Worm (Caenorhabditis elegans) whole organism, L3 larva: Measurements from ENCODE around the gene mes-2.

ENCODE experiments used
- R02D3.7 ChIP-seq: fragments of 150-350 bp; optimal IDR thresholded peaks from 2 replicates; lab custom pipeline; 2014; ENCODE audit warnings: missing biosample characterization, missing genetic modification characterization
- ama-1 ChIP-seq: fragments of 150-350 bp; optimal IDR thresholded peaks from 2 replicates; lab custom pipeline; 2018
- ceh-16 ChIP-seq: sonication (generic microtip); optimal IDR thresholded peaks from 2 replicates; lab custom pipeline; 2017; ENCODE audit warnings: missing biosample characterization, missing genetic modification characterization
- ceh-28 ChIP-seq: fragments of 150-350 bp; optimal IDR thresholded peaks from 2 replicates; lab custom pipeline; 2014; ENCODE audit warnings: missing biosample characterization, missing genetic modification reagents, missing genetic modification characterization
- ceh-82 ChIP-seq: fragments of 150-350 bp; optimal IDR thresholded peaks from 2 replicates; lab custom pipeline; 2014; ENCODE audit warnings: missing biosample characterization, missing genetic modification characterization
- daf-12 ChIP-seq: fragments of 150-350 bp; optimal IDR thresholded peaks from 2 replicates; lab custom pipeline; 2014; ENCODE audit warnings: missing biosample characterization, missing genetic modification reagents, missing genetic modification characterization
- egl-27 ChIP-seq: sonication (generic microtip); optimal IDR thresholded peaks from 4 replicates; lab custom pipeline; 2017; ENCODE audit warnings: missing biosample characterization, missing genetic modification reagents, missing genetic modification characterization
- egl-5 ChIP-seq: fragments of 150-350 bp; optimal IDR thresholded peaks from 2 replicates; lab custom pipeline; 2017; ENCODE audit warnings: missing biosample characterization, missing genetic modification reagents, missing genetic modification characterization, inconsistent platforms
- elt-1 ChIP-seq: fragments of 150-350 bp; optimal IDR thresholded peaks from 2 replicates; lab custom pipeline; 2014; ENCODE audit warnings: missing biosample characterization, missing genetic modification characterization
- elt-2 ChIP-seq: sonication (generic microtip); optimal IDR thresholded peaks from 2 replicates; lab custom pipeline; 2016; ENCODE audit warnings: missing genetic modification reagents, mild to moderate bottlenecking, missing genetic modification characterization, missing compliant biosample characterization
- elt-3 ChIP-seq, 3 experiments: fragments of 150-350 bp in 1 of 3; sonication (generic microtip) in 2 of 3; optimal IDR thresholded peaks; 2 replicates in 2 of 3; 4 replicates in 1 of 3; lab custom pipeline; 2014 to 2017; ENCODE audit warnings: missing biosample characterization in 3 of 3, missing genetic modification characterization in 3 of 3
- eor-1 ChIP-seq, 2 experiments: fragments of 150-350 bp; optimal IDR thresholded peaks; 2 replicates each; lab custom pipeline; 2014 to 2018; ENCODE audit warnings: missing biosample characterization in 2 of 2, missing genetic modification characterization in 2 of 2
- fkh-10 ChIP-seq: sonication (generic microtip); optimal IDR thresholded peaks from 2 replicates; lab custom pipeline; 2017; ENCODE audit warnings: missing biosample characterization, missing genetic modification reagents, missing genetic modification characterization
- fos-1 ChIP-seq: fragments of 150-350 bp; optimal IDR thresholded peaks from 2 replicates; lab custom pipeline; 2014; ENCODE audit warnings: missing biosample characterization, missing genetic modification characterization
- hmg-11 ChIP-seq: sonication (generic microtip); optimal IDR thresholded peaks from 2 replicates; lab custom pipeline; 2016; ENCODE audit warnings: missing genetic modification characterization, missing compliant biosample characterization
- jun-1 ChIP-seq: fragments of 150-350 bp; optimal IDR thresholded peaks from 2 replicates; lab custom pipeline; 2014; ENCODE audit warnings: missing biosample characterization, missing genetic modification reagents, missing genetic modification characterization
- lin-15B ChIP-seq: fragments of 150-350 bp; optimal IDR thresholded peaks from 2 replicates; lab custom pipeline; 2014; ENCODE audit warnings: missing biosample characterization, missing genetic modification characterization
- lin-39 ChIP-seq: fragments of 150-350 bp; optimal IDR thresholded peaks from 2 replicates; lab custom pipeline; 2018; ENCODE audit warnings: missing biosample characterization, missing genetic modification reagents, missing genetic modification characterization
- lsy-12 ChIP-seq: sonication (generic microtip); optimal IDR thresholded peaks from 2 replicates; lab custom pipeline; 2016; ENCODE audit warnings: mild to moderate bottlenecking, missing genetic modification characterization, missing compliant biosample characterization
- mdl-1 ChIP-seq: fragments of 150-350 bp; optimal IDR thresholded peaks from 2 replicates; lab custom pipeline; 2014; ENCODE audit warnings: missing biosample characterization, missing genetic modification characterization
- mml-1 ChIP-seq: fragments of 150-350 bp; sonication (generic microtip); optimal IDR thresholded peaks from 3 replicates; lab custom pipeline; 2014; ENCODE audit warnings: missing biosample characterization, missing genetic modification characterization
- nfya-1 ChIP-seq: sonication (generic microtip); optimal IDR thresholded peaks from 2 replicates; lab custom pipeline; 2017; ENCODE audit warnings: missing genetic modification characterization, mild to moderate bottlenecking, missing compliant biosample characterization, antibody characterized with exemption, moderate library complexity; ENCODE audit not compliant: insufficient read depth
- nhr-11 ChIP-seq: fragments of 150-350 bp; optimal IDR thresholded peaks from 2 replicates; lab custom pipeline; 2014; ENCODE audit warnings: missing biosample characterization, missing genetic modification characterization
- nhr-23 ChIP-seq: fragments of 150-350 bp; optimal IDR thresholded peaks from 2 replicates; lab custom pipeline; 2014; ENCODE audit warnings: missing biosample characterization, missing genetic modification reagents, missing genetic modification characterization
- nhr-25 ChIP-seq: sonication (generic microtip); optimal IDR thresholded peaks from 2 replicates; lab custom pipeline; 2017; ENCODE audit warnings: missing biosample characterization, missing genetic modification characterization
- nhr-28 ChIP-seq: fragments of 150-350 bp; optimal IDR thresholded peaks from 2 replicates; lab custom pipeline; 2014; ENCODE audit warnings: missing biosample characterization, missing genetic modification characterization
- nhr-43 ChIP-seq: sonication (generic microtip); optimal IDR thresholded peaks from 2 replicates; lab custom pipeline; 2016; ENCODE audit warnings: mild to moderate bottlenecking, missing genetic modification characterization, missing compliant biosample characterization; ENCODE audit not compliant: poor library complexity, severe bottlenecking
- nhr-67 ChIP-seq: fragments of 150-350 bp; optimal IDR thresholded peaks from 2 replicates; lab custom pipeline; 2014; ENCODE audit warnings: missing biosample characterization, missing genetic modification characterization
- nhr-76 ChIP-seq: fragments of 150-350 bp; sonication (generic microtip); optimal IDR thresholded peaks from 5 replicates; lab custom pipeline; 2014; ENCODE audit warnings: missing biosample characterization, missing genetic modification characterization
- nhr-77 ChIP-seq: fragments of 150-350 bp; optimal IDR thresholded peaks from 2 replicates; lab custom pipeline; 2014; ENCODE audit warnings: missing biosample characterization, missing genetic modification characterization
- pha-4 ChIP-seq: fragments of 150-350 bp; optimal IDR thresholded peaks from 2 replicates; lab custom pipeline; 2014; ENCODE audit warnings: missing biosample characterization, missing genetic modification reagents, missing genetic modification characterization
- pqm-1 ChIP-seq: fragments of 150-350 bp; optimal IDR thresholded peaks from 2 replicates; lab custom pipeline; 2017; ENCODE audit warnings: missing biosample characterization, missing genetic modification characterization, inconsistent platforms
- sea-2 ChIP-seq: fragments of 150-350 bp; sonication (generic microtip); optimal IDR thresholded peaks from 4 replicates; lab custom pipeline; 2014; ENCODE audit warnings: missing biosample characterization, missing genetic modification reagents, missing genetic modification characterization
- snpc-4 ChIP-seq: fragments of 150-350 bp; optimal IDR thresholded peaks from 2 replicates; lab custom pipeline; 2014; ENCODE audit warnings: missing biosample characterization, missing genetic modification characterization
- tbx-2 ChIP-seq: sonication (generic microtip); optimal IDR thresholded peaks from 2 replicates; lab custom pipeline; 2016; ENCODE audit warnings: mild to moderate bottlenecking, missing genetic modification characterization, missing compliant biosample characterization
- ztf-11 ChIP-seq: fragments of 150-350 bp; optimal IDR thresholded peaks from 2 replicates; lab custom pipeline; 2014; ENCODE audit warnings: missing biosample characterization, missing genetic modification characterization
- ztf-4 ChIP-seq: fragments of 150-350 bp; optimal IDR thresholded peaks from 2 replicates; lab custom pipeline; 2014; ENCODE audit warnings: missing biosample characterization, missing genetic modification characterization

mes-2 gene

ce11 chrII:14390036-14390763 lies 6.4 kb downstream of the mes-2 start, which contains the start of the genes kbp-3 and nurf-1:
kbp-3 (minus strand) TSS chrII:14390078.
nurf-1 (plus strand) TSS chrII:14390713.
- peak; percentile 85 for TF ChIP-seq hmg-11 (tag; lab: Kevin White, UChicago)
- peak; percentile 82 for TF ChIP-seq nfya-1 (tag; lab: Kevin White, UChicago)
- peak; percentile 50 for TF ChIP-seq nhr-25 (tag; lab: Kevin White, UChicago)
- peak; percentile 63 for TF ChIP-seq R02D3.7
- no peak for TF ChIP-seq nhr-11
- TF ChIP-seq pha-4 (tag; lab: Kevin White, UChicago), result peak; percentile 55
- peak; percentile 37 for TF ChIP-seq snpc-4 (tag; lab: Kevin White, UChicago)
- TF ChIP-seq ama-1, result no peak
- TF ChIP-seq nhr-23 (tag; lab: Kevin White, UChicago), result peak; percentile 46
- TF ChIP-seq lin-39 (tag; lab: Kevin White, UChicago), result peak; percentile 83
- peak; percentile 12 for TF ChIP-seq elt-2 (tag; lab: Kevin White, UChicago)
- TF ChIP-seq ceh-82 (tag; lab: Kevin White, UChicago), result no peak
- TF ChIP-seq egl-5 (tag; lab: Kevin White, UChicago), result peak; percentile 87
- peak; percentile 90 for TF ChIP-seq lin-15B (tag; lab: Kevin White, UChicago)
- TF ChIP-seq mdl-1, result no peak
- TF ChIP-seq ceh-28 (tag; lab: Kevin White, UChicago), result peak; percentile 46

DNA sequence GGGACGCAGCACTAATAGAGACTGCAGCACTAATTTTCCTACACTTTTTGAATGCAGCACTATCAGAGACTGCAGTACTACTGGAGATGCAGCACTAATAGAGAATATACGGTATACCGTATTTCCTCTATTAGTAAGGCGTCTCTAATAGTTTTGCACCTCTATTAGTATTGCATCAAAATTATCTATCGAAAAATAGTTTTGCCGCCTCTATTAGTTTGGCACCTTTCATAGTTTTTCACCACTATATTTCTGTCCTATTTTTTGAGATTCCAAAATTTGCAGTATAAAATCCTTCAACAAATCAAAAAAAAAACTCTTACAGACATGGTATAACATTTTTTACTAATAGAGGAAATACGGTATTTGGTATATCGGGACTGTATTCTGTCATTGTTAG lies 10.0 kb downstream of the mes-2 start:
- TF ChIP-seq nhr-28 (tag; lab: Kevin White, UChicago) (no peak), lin-15B (tag; lab: Kevin White, UChicago) (no peak), fos-1 (tag; lab: Kevin White, UChicago) (no peak), nhr-23 (tag; lab: Kevin White, UChicago) (no peak), ceh-28 (tag; lab: Kevin White, UChicago) (no peak), nhr-67 (no peak), jun-1 (no peak), egl-27 (tag; lab: Kevin White, UChicago) (no peak), nhr-43 (tag; lab: Kevin White, UChicago) (no peak), ama-1 (no peak)

- TF ChIP-seq elt-3 (tag; optimal IDR thresholded peaks at IDR 0.05; lab: Kevin White, UChicago) (peak in 1 of 3 experiments; percentile 6), nfya-1 (tag; lab: Kevin White, UChicago) (peak; percentile 91), hmg-11 (tag; lab: Kevin White, UChicago) (peak; percentile 86), pha-4 (tag; lab: Kevin White, UChicago) (peak; percentile 98), ceh-28 (tag; lab: Kevin White, UChicago) (peak; percentile 77), elt-1 (no peak), sea-2 (GFP tag; lab: Kevin White, UChicago) (no peak), tbx-2 (tag; lab: Kevin White, UChicago) (peak; percentile 16), nhr-43 (tag; lab: Kevin White, UChicago) (peak; percentile 70), jun-1 (peak; percentile 60), ceh-16 (tag; lab: Kevin White, UChicago) (no peak), nhr-77 (tag; lab: Kevin White, UChicago) (peak; percentile 6), daf-12 (tag; lab: Kevin White, UChicago) (no peak), ztf-11 (no peak), egl-5 (tag; lab: Kevin White, UChicago) (peak; percentile 98), fkh-10 (GFP tag; lab: Kevin White, UChicago) (peak; percentile 46), lin-15B (tag; lab: Kevin White, UChicago) (peak; percentile 93), elt-2 (tag; lab: Kevin White, UChicago) (peak; percentile 56), mdl-1 (peak; percentile 51), lsy-12 (tag; lab: Kevin White, UChicago) (peak; percentile 48), ztf-4 (peak; percentile 41), eor-1 (tag; optimal IDR thresholded peaks at IDR 0.05; lab: Kevin White, UChicago) (peak in 1 of 2 experiments; percentile 51), nhr-25 (tag; lab: Kevin White, UChicago) (peak; percentile 85), pqm-1 (peak; percentile 61), lin-39 (tag; lab: Kevin White, UChicago) (peak; percentile 89), R02D3.7 (no peak), ceh-82 (tag; lab: Kevin White, UChicago) (no peak), snpc-4 (tag; lab: Kevin White, UChicago) (peak; percentile 89), nhr-76 (tag; lab: Kevin White, UChicago) (no peak), nhr-23 (tag; lab: Kevin White, UChicago) (peak; percentile 81), mml-1 (tag; lab: Kevin White, UChicago) (no peak)
Observed at ce11 chrII:14399595-14399994, 15.8 kb downstream of the mes-2 start.
